Worm (Caenorhabditis elegans) whole organism, L3 larva: ENCODE data around the gene plk-3.

Experiments
- skn-1 ChIP-seq: fragments of 150-350 bp; optimal IDR thresholded peaks from 2 replicates; lab custom pipeline; 2014; ENCODE audit warnings: missing biosample characterization, missing genetic modification characterization
- unc-62 ChIP-seq: fragments of 150-350 bp; sonication (generic microtip); optimal IDR thresholded peaks from 4 replicates; lab custom pipeline; 2014; ENCODE audit warnings: missing biosample characterization, missing genetic modification reagents, missing genetic modification characterization

ce11 chrIV:7486201-7486947 lies 13.4 kb upstream of the plk-3 start, which contains the start of the genes his-61 and his-62:
- TF ChIP-seq unc-62 (GFP tag; lab: Kevin White, UChicago) (no peak), skn-1 (no peak)
